Fruit fly (Drosophila melanogaster) whole organism, prepupa: ENCODE data around the gene SP555.
A peak's percentile ranks its signal among the peaks of the same experiment; 100 is the strongest.

Source experiments
- CG10631 ChIP-seq: fragments of 200-800 bp; sonication (Bioruptor generic); optimal IDR thresholded peaks from 2 replicates; lab custom pipeline; 2016; ENCODE audit warnings: missing biosample characterization, missing genetic modification characterization
- CG11294 ChIP-seq: fragments of 200-800 bp; sonication (Bioruptor generic); IDR thresholded peaks from 2 replicates; pipeline ENCODE4 v1.3.6; 2022; ENCODE audit warnings: missing biosample characterization, missing genetic modification characterization
- CG15336 ChIP-seq: fragments of 200-800 bp; sonication (Bioruptor generic); IDR thresholded peaks from 2 replicates; pipeline ENCODE4 v1.3.6; 2022; ENCODE audit warnings: missing biosample characterization, missing genetic modification characterization
- CG1621 ChIP-seq: fragments of 200-800 bp; sonication (Bioruptor generic); optimal IDR thresholded peaks from 3 replicates; lab custom pipeline; 2018; ENCODE audit warnings: missing biosample characterization, mild to moderate bottlenecking, missing genetic modification characterization
- CG16779 ChIP-seq: fragments of 200-800 bp; sonication (Bioruptor generic); optimal IDR thresholded peaks from 3 replicates; lab custom pipeline; 2017; ENCODE audit warnings: missing biosample characterization, mild to moderate bottlenecking, missing genetic modification characterization
- CG32006 ChIP-seq: fragments of 200-800 bp; sonication (Bioruptor generic); optimal IDR thresholded peaks from 3 replicates; lab custom pipeline; 2017; ENCODE audit warnings: missing biosample characterization, mild to moderate bottlenecking, missing genetic modification characterization
- CG3919 ChIP-seq: fragments of 200-800 bp; sonication (Bioruptor generic); optimal IDR thresholded peaks from 3 replicates; lab custom pipeline; 2016; ENCODE audit warnings: missing biosample characterization, missing genetic modification characterization
- CG4318 ChIP-seq: fragments of 200-800 bp; sonication (Bioruptor generic); optimal IDR thresholded peaks from 3 replicates; lab custom pipeline; 2017; ENCODE audit warnings: missing biosample characterization, mild to moderate bottlenecking, missing genetic modification characterization
- CG6163 ChIP-seq: fragments of 200-800 bp; sonication (Bioruptor generic); IDR thresholded peaks from 3 replicates; pipeline ENCODE4 v1.3.6; 2022; ENCODE audit warnings: missing biosample characterization, missing genetic modification characterization
- CG6276 ChIP-seq: fragments of 200-800 bp; sonication (Bioruptor generic); optimal IDR thresholded peaks from 2 replicates; lab custom pipeline; 2017; ENCODE audit warnings: missing biosample characterization, mild to moderate bottlenecking, missing genetic modification characterization
- CG6808 ChIP-seq: fragments of 200-800 bp; sonication (Bioruptor generic); optimal IDR thresholded peaks from 3 replicates; lab custom pipeline; 2017; ENCODE audit warnings: missing biosample characterization, missing genetic modification characterization, mild to moderate bottlenecking, moderate library complexity, missing genetic modification reagents
- CG6854 ChIP-seq: fragments of 200-800 bp; sonication (Bioruptor generic); optimal IDR thresholded peaks from 2 replicates; lab custom pipeline; 2017; ENCODE audit warnings: missing biosample characterization, mild to moderate bottlenecking, missing genetic modification characterization
- CG7368 ChIP-seq: fragments of 200-800 bp; sonication (Bioruptor generic); optimal IDR thresholded peaks from 3 replicates; lab custom pipeline; 2016; ENCODE audit warnings: missing biosample characterization, missing genetic modification characterization
- CG8119 ChIP-seq: fragments of 200-800 bp; sonication (Bioruptor generic); IDR thresholded peaks from 3 replicates; pipeline ENCODE4 v1.3.6; 2022; ENCODE audit warnings: missing biosample characterization, missing genetic modification characterization
- CG9139 ChIP-seq: fragments of 200-800 bp; sonication (Bioruptor generic); optimal IDR thresholded peaks from 3 replicates; lab custom pipeline; 2017; ENCODE audit warnings: missing biosample characterization, mild to moderate bottlenecking, missing genetic modification characterization
- Eip78C ChIP-seq: fragments of 200-800 bp; sonication (Bioruptor generic); peaks from one replicate; lab custom pipeline; 2016; ENCODE audit warnings: missing biosample characterization, missing genetic modification characterization
- Ets21C ChIP-seq: fragments of 200-800 bp; sonication (Bioruptor generic); optimal IDR thresholded peaks from 3 replicates; lab custom pipeline; 2016; ENCODE audit warnings: missing biosample characterization, missing genetic modification characterization
- Ets96B ChIP-seq: fragments of 200-800 bp; optimal IDR thresholded peaks from 2 replicates; lab custom pipeline; 2019; ENCODE audit warnings: missing biosample characterization, mild to moderate bottlenecking, missing genetic modification characterization, moderate library complexity
- Hr4 ChIP-seq: fragments of 200-800 bp; sonication (Bioruptor generic); optimal IDR thresholded peaks from 3 replicates; lab custom pipeline; 2016; ENCODE audit warnings: missing biosample characterization, missing genetic modification characterization
- Lpt ChIP-seq: fragments of 200-800 bp; sonication (Bioruptor generic); optimal IDR thresholded peaks from 3 replicates; lab custom pipeline; 2016; ENCODE audit warnings: missing biosample characterization, missing genetic modification characterization
- Met ChIP-seq: fragments of 200-800 bp; sonication (Bioruptor generic); optimal IDR thresholded peaks from 3 replicates; lab custom pipeline; 2016; ENCODE audit warnings: missing biosample characterization, missing genetic modification characterization
- OdsH ChIP-seq: fragments of 200-800 bp; sonication (Bioruptor generic); optimal IDR thresholded peaks from 3 replicates; lab custom pipeline; 2016; ENCODE audit warnings: missing biosample characterization, missing genetic modification characterization
- Sox102F ChIP-seq: fragments of 200-800 bp; sonication (Bioruptor generic); optimal IDR thresholded peaks from 2 replicates; lab custom pipeline; 2016; ENCODE audit warnings: missing biosample characterization, mild to moderate bottlenecking, missing genetic modification characterization
- Sox14 ChIP-seq: fragments of 200-800 bp; sonication (Bioruptor generic); optimal IDR thresholded peaks from 3 replicates; lab custom pipeline; 2016; ENCODE audit warnings: missing biosample characterization, missing genetic modification characterization
- Sox15 ChIP-seq: fragments of 200-800 bp; sonication (Bioruptor generic); optimal IDR thresholded peaks from 3 replicates; lab custom pipeline; 2016; ENCODE audit warnings: missing biosample characterization, missing genetic modification characterization
- achi ChIP-seq: fragments of 200-800 bp; sonication (Bioruptor generic); optimal IDR thresholded peaks from 3 replicates; lab custom pipeline; 2016; ENCODE audit warnings: missing biosample characterization, missing genetic modification characterization
- acj6 ChIP-seq: fragments of 200-800 bp; sonication (Bioruptor generic); optimal IDR thresholded peaks from 3 replicates; lab custom pipeline; 2016; ENCODE audit warnings: missing biosample characterization, missing genetic modification characterization
- dac ChIP-seq: fragments of 200-800 bp; sonication (Bioruptor generic); optimal IDR thresholded peaks from 2 replicates; lab custom pipeline; 2017; ENCODE audit warnings: missing biosample characterization, mild to moderate bottlenecking, missing genetic modification characterization
- dsx ChIP-seq: fragments of 200-800 bp; optimal IDR thresholded peaks from 3 replicates; lab custom pipeline; 2019; ENCODE audit warnings: missing biosample characterization, mild to moderate bottlenecking, missing genetic modification characterization, moderate library complexity; ENCODE audit not compliant: poor library complexity, severe bottlenecking
- eg ChIP-seq: fragments of 200-800 bp; sonication (Bioruptor generic); IDR thresholded peaks from 3 replicates; pipeline ENCODE4 v1.3.6; 2022; ENCODE audit warnings: missing biosample characterization, missing genetic modification characterization
- fd85E ChIP-seq: fragments of 200-800 bp; sonication (Bioruptor generic); optimal IDR thresholded peaks from 3 replicates; lab custom pipeline; 2016; ENCODE audit warnings: missing biosample characterization, missing genetic modification characterization
- lz ChIP-seq: fragments of 200-800 bp; sonication (Bioruptor generic); optimal IDR thresholded peaks from 3 replicates; lab custom pipeline; 2016; ENCODE audit warnings: missing biosample characterization, missing genetic modification characterization
- salr ChIP-seq, 2 experiments: fragments of 200-800 bp; sonication (Bioruptor generic); optimal IDR thresholded peaks; 3 replicates each; lab custom pipeline; 2016 to 2018; ENCODE audit warnings: missing biosample characterization in 2 of 2, missing genetic modification characterization in 2 of 2, mild to moderate bottlenecking in 1 of 2
- spab ChIP-seq: fragments of 200-800 bp; sonication (Bioruptor generic); optimal IDR thresholded peaks from 2 replicates; lab custom pipeline; 2017; ENCODE audit warnings: missing biosample characterization, mild to moderate bottlenecking, missing genetic modification characterization, missing genetic modification reagents
- ss ChIP-seq, 2 experiments: fragments of 200-800 bp; sonication (Bioruptor generic); optimal IDR thresholded peaks; 2 replicates in 1 of 2; 3 replicates in 1 of 2; lab custom pipeline; 2017 to 2018; ENCODE audit warnings: mild to moderate bottlenecking in 2 of 2, missing biosample characterization in 2 of 2, missing genetic modification characterization in 2 of 2, moderate library complexity in 1 of 2
- svp ChIP-seq: fragments of 200-800 bp; sonication (Bioruptor generic); peaks from one replicate; lab custom pipeline; 2016; ENCODE audit warnings: missing biosample characterization, missing genetic modification characterization

The SP555 gene

dm6 chr2L:5044892-5045619 lies 7.5 kb downstream of the SP555 start (continued):
- TF ChIP-seq CG6808 (GFP tag; lab: Kevin White, UChicago) (no peak), CG6854 (peak; percentile 2), CG11294 (GFP tag; lab: Robert Waterston, UW) (peak; percentile 17; the same call in 1 of the 2 replicates), eg (GFP tag; lab: Robert Waterston, UW) (peak; percentile 79), Ets21C (GFP tag; lab: Kevin White, UChicago) (peak; percentile 15), Sox102F (GFP tag; lab: Kevin White, UChicago) (peak; percentile 55), acj6 (GFP tag; lab: Kevin White, UChicago) (peak; percentile 36), fd85E (GFP tag; lab: Kevin White, UChicago) (peak; percentile 14), CG7368 (GFP tag; lab: Kevin White, UChicago) (no peak), Ets96B (tag; lab: Kevin White, UChicago) (no peak), CG16779 (tag; lab: Kevin White, UChicago) (peak; percentile 38), CG8119 (GFP tag; lab: Robert Waterston, UW) (peak; percentile 42; the same call in 1 of the 3 replicates), Hr4 (GFP tag; lab: Kevin White, UChicago) (peak; percentile 63), lz (peak; percentile 40), CG6163 (GFP tag; lab: Robert Waterston, UW) (peak; percentile 59), achi (peak; percentile 58), spab (no peak), CG15336 (GFP tag; lab: Robert Waterston, UW) (peak; percentile 49; the same call in 1 of the 2 replicates), CG9139 (peak; percentile 7), OdsH (GFP tag; lab: Kevin White, UChicago) (peak; percentile 65), dsx (GFP tag; lab: Kevin White, UChicago) (peak; percentile 16), CG3919 (GFP tag; lab: Kevin White, UChicago) (peak; percentile 53), Met (GFP tag; lab: Kevin White, UChicago) (peak; percentile 66), dac (no peak), CG10631 (peak; percentile 57), Lpt (GFP tag; lab: Kevin White, UChicago) (peak; percentile 33), Sox15 (GFP tag; lab: Kevin White, UChicago) (no peak), ss (GFP tag; optimal IDR thresholded peaks at IDR 0.05; lab: Kevin White, UChicago) (peak in 1 of 2 experiments; percentile 28)

- no peak for TF ChIP-seq CG4318 (GFP tag; lab: Kevin White, UChicago)
- TF ChIP-seq Eip78C (GFP tag; lab: Kevin White, UChicago), result peak; percentile 32
Measured at dm6 chr2L:5046261-5046660, 8.8 kb downstream of the SP555 start.

- TF ChIP-seq Sox15 (GFP tag; lab: Kevin White, UChicago), result no peak
- TF ChIP-seq CG32006 (GFP tag; lab: Kevin White, UChicago), result peak; percentile 37
- TF ChIP-seq CG4318 (GFP tag; lab: Kevin White, UChicago), result no peak
- TF ChIP-seq CG6276 (GFP tag; lab: Kevin White, UChicago), result peak; percentile 18
- peak; percentile 58 for TF ChIP-seq CG1621 (tag; lab: Kevin White, UChicago)
- no peak for TF ChIP-seq Sox14 (GFP tag; lab: Kevin White, UChicago)
- TF ChIP-seq salr (GFP tag; optimal IDR thresholded peaks at IDR 0.05; lab: Kevin White, UChicago), result no peak
- no peak for TF ChIP-seq svp (GFP tag; lab: Kevin White, UChicago)
- no peak for TF ChIP-seq dsx (GFP tag; lab: Kevin White, UChicago)
Measured at dm6 chr2L:5049974-5050373, 12.5 kb downstream of the SP555 start.
